Fruit fly (Drosophila melanogaster) whole organism, prepupa: ENCODE data around the gene CG15142.

Source experiments
- Blimp-1 ChIP-seq: fragments of 200-800 bp; sonication (Bioruptor generic); optimal IDR thresholded peaks from 3 replicates; lab custom pipeline; 2017; ENCODE audit warnings: missing biosample characterization, missing genetic modification characterization, mild to moderate bottlenecking, moderate library complexity, missing genetic modification reagents
- CG10631 ChIP-seq: fragments of 200-800 bp; sonication (Bioruptor generic); optimal IDR thresholded peaks from 2 replicates; lab custom pipeline; 2016; ENCODE audit warnings: missing biosample characterization, missing genetic modification characterization
- CG10669 ChIP-seq: fragments of 200-800 bp; sonication (Bioruptor generic); optimal IDR thresholded peaks from 3 replicates; lab custom pipeline; 2018; ENCODE audit warnings: missing biosample characterization, mild to moderate bottlenecking, missing genetic modification characterization, moderate library complexity
- CG11294 ChIP-seq: fragments of 200-800 bp; sonication (Bioruptor generic); IDR thresholded peaks from 2 replicates; pipeline ENCODE4 v1.3.6; 2022; ENCODE audit warnings: missing biosample characterization, missing genetic modification characterization
- CG11762 ChIP-seq: fragments of 200-800 bp; sonication (Bioruptor generic); optimal IDR thresholded peaks from 3 replicates; lab custom pipeline; 2016; ENCODE audit warnings: missing biosample characterization, missing genetic modification characterization; ENCODE audit not compliant: insufficient read depth
- CG11902 ChIP-seq: fragments of 200-800 bp; sonication (Bioruptor generic); optimal IDR thresholded peaks from 3 replicates; lab custom pipeline; 2016; ENCODE audit warnings: missing biosample characterization, missing genetic modification characterization
- CG1621 ChIP-seq: fragments of 200-800 bp; sonication (Bioruptor generic); optimal IDR thresholded peaks from 3 replicates; lab custom pipeline; 2018; ENCODE audit warnings: missing biosample characterization, mild to moderate bottlenecking, missing genetic modification characterization
- CG16779 ChIP-seq: fragments of 200-800 bp; sonication (Bioruptor generic); optimal IDR thresholded peaks from 3 replicates; lab custom pipeline; 2017; ENCODE audit warnings: missing biosample characterization, mild to moderate bottlenecking, missing genetic modification characterization
- CG3032 ChIP-seq: fragments of 200-800 bp; optimal IDR thresholded peaks from 2 replicates; lab custom pipeline; 2019; ENCODE audit warnings: missing biosample characterization, mild to moderate bottlenecking, missing genetic modification characterization, moderate library complexity
- CG31627 ChIP-seq: fragments of 200-800 bp; sonication (Bioruptor generic); optimal IDR thresholded peaks from 3 replicates; lab custom pipeline; 2016; ENCODE audit warnings: missing biosample characterization, missing genetic modification characterization
- CG32006 ChIP-seq: fragments of 200-800 bp; sonication (Bioruptor generic); optimal IDR thresholded peaks from 3 replicates; lab custom pipeline; 2017; ENCODE audit warnings: missing biosample characterization, mild to moderate bottlenecking, missing genetic modification characterization
- CG34406 ChIP-seq: fragments of 200-800 bp; sonication (Bioruptor generic); optimal IDR thresholded peaks from 3 replicates; lab custom pipeline; 2016; ENCODE audit warnings: missing biosample characterization, missing genetic modification characterization
- CG3919 ChIP-seq: fragments of 200-800 bp; sonication (Bioruptor generic); optimal IDR thresholded peaks from 3 replicates; lab custom pipeline; 2016; ENCODE audit warnings: missing biosample characterization, missing genetic modification characterization
- CG4318 ChIP-seq: fragments of 200-800 bp; sonication (Bioruptor generic); optimal IDR thresholded peaks from 3 replicates; lab custom pipeline; 2017; ENCODE audit warnings: missing biosample characterization, mild to moderate bottlenecking, missing genetic modification characterization
- CG6163 ChIP-seq: fragments of 200-800 bp; sonication (Bioruptor generic); IDR thresholded peaks from 3 replicates; pipeline ENCODE4 v1.3.6; 2022; ENCODE audit warnings: missing biosample characterization, missing genetic modification characterization
- CG6276 ChIP-seq: fragments of 200-800 bp; sonication (Bioruptor generic); optimal IDR thresholded peaks from 2 replicates; lab custom pipeline; 2017; ENCODE audit warnings: missing biosample characterization, mild to moderate bottlenecking, missing genetic modification characterization
- CG6792 ChIP-seq: fragments of 200-800 bp; sonication (Bioruptor generic); optimal IDR thresholded peaks from 3 replicates; lab custom pipeline; 2016; ENCODE audit warnings: missing biosample characterization, missing genetic modification characterization
- CG6808 ChIP-seq: fragments of 200-800 bp; sonication (Bioruptor generic); optimal IDR thresholded peaks from 3 replicates; lab custom pipeline; 2017; ENCODE audit warnings: missing biosample characterization, missing genetic modification characterization, mild to moderate bottlenecking, moderate library complexity, missing genetic modification reagents
- CG6854 ChIP-seq: fragments of 200-800 bp; sonication (Bioruptor generic); optimal IDR thresholded peaks from 2 replicates; lab custom pipeline; 2017; ENCODE audit warnings: missing biosample characterization, mild to moderate bottlenecking, missing genetic modification characterization
- CG8119 ChIP-seq: fragments of 200-800 bp; sonication (Bioruptor generic); IDR thresholded peaks from 3 replicates; pipeline ENCODE4 v1.3.6; 2022; ENCODE audit warnings: missing biosample characterization, missing genetic modification characterization
- CG8319 ChIP-seq: fragments of 200-800 bp; sonication (Bioruptor generic); optimal IDR thresholded peaks from 3 replicates; lab custom pipeline; 2016; ENCODE audit warnings: missing biosample characterization, missing genetic modification characterization
- CG8632 ChIP-seq: fragments of 200-800 bp; sonication (Bioruptor generic); optimal IDR thresholded peaks from 3 replicates; lab custom pipeline; 2016; ENCODE audit warnings: missing biosample characterization, missing genetic modification characterization
- Eip75B ChIP-seq: fragments of 200-800 bp; sonication (Bioruptor generic); optimal IDR thresholded peaks from 3 replicates; lab custom pipeline; 2016; ENCODE audit warnings: missing biosample characterization, missing genetic modification characterization
- Eip78C ChIP-seq: fragments of 200-800 bp; sonication (Bioruptor generic); peaks from one replicate; lab custom pipeline; 2016; ENCODE audit warnings: missing biosample characterization, missing genetic modification characterization
- Ets21C ChIP-seq: fragments of 200-800 bp; sonication (Bioruptor generic); optimal IDR thresholded peaks from 3 replicates; lab custom pipeline; 2016; ENCODE audit warnings: missing biosample characterization, missing genetic modification characterization
- Ets96B ChIP-seq: fragments of 200-800 bp; optimal IDR thresholded peaks from 2 replicates; lab custom pipeline; 2019; ENCODE audit warnings: missing biosample characterization, mild to moderate bottlenecking, missing genetic modification characterization, moderate library complexity
- Hr38 ChIP-seq: sonication (Bioruptor generic); optimal IDR thresholded peaks from 2 replicates; lab custom pipeline; 2016; ENCODE audit warnings: missing biosample characterization, missing genetic modification characterization
- Hr39 ChIP-seq: fragments of 200-800 bp; sonication (Bioruptor generic); optimal IDR thresholded peaks from 2 replicates; lab custom pipeline; 2016; ENCODE audit warnings: missing biosample characterization, missing genetic modification characterization
- Lpt ChIP-seq: fragments of 200-800 bp; sonication (Bioruptor generic); optimal IDR thresholded peaks from 3 replicates; lab custom pipeline; 2016; ENCODE audit warnings: missing biosample characterization, missing genetic modification characterization
- Met ChIP-seq: fragments of 200-800 bp; sonication (Bioruptor generic); optimal IDR thresholded peaks from 3 replicates; lab custom pipeline; 2016; ENCODE audit warnings: missing biosample characterization, missing genetic modification characterization
- OdsH ChIP-seq: fragments of 200-800 bp; sonication (Bioruptor generic); optimal IDR thresholded peaks from 3 replicates; lab custom pipeline; 2016; ENCODE audit warnings: missing biosample characterization, missing genetic modification characterization
- Smox ChIP-seq: fragments of 200-800 bp; sonication (Bioruptor generic); optimal IDR thresholded peaks from 3 replicates; lab custom pipeline; 2016; ENCODE audit warnings: missing biosample characterization, missing genetic modification characterization
- Sox14 ChIP-seq: fragments of 200-800 bp; sonication (Bioruptor generic); optimal IDR thresholded peaks from 3 replicates; lab custom pipeline; 2016; ENCODE audit warnings: missing biosample characterization, missing genetic modification characterization
- Sox15 ChIP-seq: fragments of 200-800 bp; sonication (Bioruptor generic); optimal IDR thresholded peaks from 3 replicates; lab custom pipeline; 2016; ENCODE audit warnings: missing biosample characterization, missing genetic modification characterization
- achi ChIP-seq: fragments of 200-800 bp; sonication (Bioruptor generic); optimal IDR thresholded peaks from 3 replicates; lab custom pipeline; 2016; ENCODE audit warnings: missing biosample characterization, missing genetic modification characterization
- cyc ChIP-seq: fragments of 200-800 bp; sonication (Bioruptor generic); optimal IDR thresholded peaks from 3 replicates; lab custom pipeline; 2016; ENCODE audit warnings: missing biosample characterization, missing genetic modification characterization
- dac ChIP-seq: fragments of 200-800 bp; sonication (Bioruptor generic); optimal IDR thresholded peaks from 2 replicates; lab custom pipeline; 2017; ENCODE audit warnings: missing biosample characterization, mild to moderate bottlenecking, missing genetic modification characterization
- dsx ChIP-seq: fragments of 200-800 bp; optimal IDR thresholded peaks from 3 replicates; lab custom pipeline; 2019; ENCODE audit warnings: missing biosample characterization, mild to moderate bottlenecking, missing genetic modification characterization, moderate library complexity; ENCODE audit not compliant: poor library complexity, severe bottlenecking
- eg ChIP-seq: fragments of 200-800 bp; sonication (Bioruptor generic); IDR thresholded peaks from 3 replicates; pipeline ENCODE4 v1.3.6; 2022; ENCODE audit warnings: missing biosample characterization, missing genetic modification characterization
- esn ChIP-seq: fragments of 200-800 bp; sonication (Bioruptor generic); optimal IDR thresholded peaks from 2 replicates; lab custom pipeline; 2016; ENCODE audit warnings: missing biosample characterization, mild to moderate bottlenecking, missing genetic modification characterization, moderate library complexity
- fd59A ChIP-seq: fragments of 200-800 bp; sonication (Bioruptor generic); optimal IDR thresholded peaks from 2 replicates; lab custom pipeline; 2017; ENCODE audit warnings: missing biosample characterization, mild to moderate bottlenecking, missing genetic modification characterization, missing genetic modification reagents
- fd85E ChIP-seq: fragments of 200-800 bp; sonication (Bioruptor generic); optimal IDR thresholded peaks from 3 replicates; lab custom pipeline; 2016; ENCODE audit warnings: missing biosample characterization, missing genetic modification characterization
- fkh ChIP-seq: fragments of 200-800 bp; sonication (Bioruptor generic); optimal IDR thresholded peaks from 3 replicates; lab custom pipeline; 2017; ENCODE audit warnings: missing biosample characterization, mild to moderate bottlenecking, missing genetic modification characterization, moderate library complexity
- net ChIP-seq: fragments of 200-800 bp; sonication (Bioruptor generic); optimal IDR thresholded peaks from 3 replicates; lab custom pipeline; 2016; ENCODE audit warnings: missing biosample characterization, missing genetic modification characterization
- salr ChIP-seq, 2 experiments: fragments of 200-800 bp; sonication (Bioruptor generic); optimal IDR thresholded peaks; 3 replicates each; lab custom pipeline; 2016 to 2018; ENCODE audit warnings: missing biosample characterization in 2 of 2, missing genetic modification characterization in 2 of 2, mild to moderate bottlenecking in 1 of 2
- ss ChIP-seq, 2 experiments: fragments of 200-800 bp; sonication (Bioruptor generic); optimal IDR thresholded peaks; 2 replicates in 1 of 2; 3 replicates in 1 of 2; lab custom pipeline; 2017 to 2018; ENCODE audit warnings: mild to moderate bottlenecking in 2 of 2, missing biosample characterization in 2 of 2, missing genetic modification characterization in 2 of 2, moderate library complexity in 1 of 2
- svp ChIP-seq: fragments of 200-800 bp; sonication (Bioruptor generic); peaks from one replicate; lab custom pipeline; 2016; ENCODE audit warnings: missing biosample characterization, missing genetic modification characterization
- topi ChIP-seq: fragments of 200-800 bp; sonication (Bioruptor generic); optimal IDR thresholded peaks from 3 replicates; lab custom pipeline; 2016; ENCODE audit warnings: missing biosample characterization, missing genetic modification characterization
- vri ChIP-seq: fragments of 200-800 bp; sonication (Bioruptor generic); optimal IDR thresholded peaks from 3 replicates; lab custom pipeline; 2016; ENCODE audit warnings: missing biosample characterization, mild to moderate bottlenecking, missing genetic modification characterization

The CG15142 gene

DNA sequence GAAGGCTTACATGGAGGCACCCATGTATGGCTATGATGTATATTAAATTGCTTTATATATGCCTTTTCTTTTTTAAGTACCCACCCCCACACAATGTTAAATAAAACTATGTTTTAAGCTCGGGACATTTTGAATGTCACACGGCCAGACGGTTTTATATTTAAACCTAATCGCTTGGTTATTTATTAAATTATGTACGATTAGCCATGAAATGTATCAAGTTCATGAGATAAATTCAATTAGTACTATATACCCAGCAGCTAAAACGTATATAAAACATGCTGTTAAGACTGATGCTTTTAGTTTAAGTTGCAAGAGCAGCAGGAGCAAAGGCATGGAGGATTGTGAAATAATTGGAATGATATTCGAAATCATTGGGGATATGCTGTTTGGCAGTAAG is 13.2 kb downstream of the CG15142 start, which contains the start of the genes CG43221 and CG43645:
Gene CG43221 (plus strand): TSS at position 301 of the 400 bp plus-strand sequence.
Gene CG43645 (plus strand): TSS at position 301 of the 400 bp plus-strand sequence.
- TF ChIP-seq Ets21C: no peak

DNA sequence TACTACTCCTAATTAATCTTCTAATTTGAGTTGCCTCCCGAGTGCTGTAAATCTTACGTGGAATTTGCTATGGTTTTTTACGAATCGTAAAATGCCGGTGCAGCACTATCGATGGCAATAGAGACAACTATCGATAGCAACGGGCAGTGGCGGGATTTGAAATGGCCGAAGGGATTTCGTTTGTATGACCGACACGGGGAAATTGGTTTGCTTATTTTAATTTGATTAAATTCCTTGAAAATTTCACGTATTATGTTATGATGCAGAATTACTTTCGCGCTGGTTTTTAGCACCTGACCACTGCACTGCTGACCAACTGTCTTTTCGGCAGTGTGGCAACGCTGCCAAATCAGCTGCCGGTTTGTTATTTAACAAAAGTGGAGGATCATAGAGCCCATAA is 14.4 kb downstream of the CG15142 start, which contains the start of the genes GCS2beta and CG5131:
Gene GCS2beta (minus strand): TSS at position 134 of the 400 bp plus-strand sequence.
Gene CG5131 (plus strand): TSS at position 328 of the 400 bp plus-strand sequence.
- TF ChIP-seq fkh (no peak), CG11762 (GFP tag; lab: Kevin White, UChicago) (peak; percentile 86), CG3032 (tag; lab: Kevin White, UChicago) (peak; percentile 87), CG4318 (GFP tag; lab: Kevin White, UChicago) (peak; percentile 89), fd85E (GFP tag; lab: Kevin White, UChicago) (peak; percentile 61), CG1621 (peak; percentile 86), esn (GFP tag; lab: Kevin White, UChicago) (peak; percentile 93), salr (GFP tag; optimal IDR thresholded peaks at IDR 0.05; lab: Kevin White, UChicago) (peak; percentile 85 to 86), OdsH (GFP tag; lab: Kevin White, UChicago) (peak; percentile 95), Hr39 (GFP tag; lab: Kevin White, UChicago) (peak; percentile 97), CG6808 (peak; percentile 58), ss (GFP tag; optimal IDR thresholded peaks at IDR 0.05; lab: Kevin White, UChicago) (no peak), vri (GFP tag; lab: Kevin White, UChicago) (peak; percentile 89), fd59A (GFP tag; lab: Kevin White, UChicago) (peak; percentile 70), CG11902 (GFP tag; lab: Kevin White, UChicago) (peak; percentile 95), eg (GFP tag; lab: Robert Waterston, UW) (peak; percentile 95), CG31627 (peak; percentile 97), CG6163 (GFP tag; lab: Robert Waterston, UW) (peak; percentile 92), Blimp-1 (GFP tag; lab: Kevin White, UChicago) (peak; percentile 37), topi (GFP tag; lab: Kevin White, UChicago) (peak; percentile 91), CG8119 (GFP tag; lab: Robert Waterston, UW) (peak; percentile 87), CG6854 (peak; percentile 53), CG11294 (GFP tag; lab: Robert Waterston, UW) (peak; percentile 88), Sox14 (GFP tag; lab: Kevin White, UChicago) (peak; percentile 95), CG3919 (GFP tag; lab: Kevin White, UChicago) (peak; percentile 94), Sox15 (GFP tag; lab: Kevin White, UChicago) (peak; percentile 94), CG32006 (peak; percentile 93), net (GFP tag; lab: Kevin White, UChicago) (peak; percentile 92), CG8319 (peak; percentile 91), Smox (GFP tag; lab: Kevin White, UChicago) (peak; percentile 90), Ets21C (peak; percentile 93), Eip78C (GFP tag; lab: Kevin White, UChicago) (peak; percentile 96), Lpt (GFP tag; lab: Kevin White, UChicago) (peak; percentile 81), CG6276 (GFP tag; lab: Kevin White, UChicago) (peak; percentile 73), dsx (GFP tag; lab: Kevin White, UChicago) (peak; percentile 61), CG34406 (GFP tag; lab: Kevin White, UChicago) (peak; percentile 82), achi (GFP tag; lab: Kevin White, UChicago) (peak; percentile 91), Met (GFP tag; lab: Kevin White, UChicago) (peak; percentile 89), CG10631 (GFP tag; lab: Kevin White, UChicago) (peak; percentile 95), svp (GFP tag; lab: Kevin White, UChicago) (peak; percentile 97), CG16779 (tag; lab: Kevin White, UChicago) (peak; percentile 52), CG8632 (peak; percentile 82), Ets96B (tag; lab: Kevin White, UChicago) (peak; percentile 80), Eip75B (GFP tag; lab: Kevin White, UChicago) (peak; percentile 91), CG6792 (peak; percentile 85), cyc (peak; percentile 96), CG10669 (peak; percentile 81), dac (GFP tag; lab: Kevin White, UChicago) (peak; percentile 93), Hr38 (peak; percentile 94)
